Worm (Caenorhabditis elegans) whole organism, L3 larva: ENCODE measurements around the gene sams-4.

ENCODE experiments used
- R02D3.7 ChIP-seq: fragments of 150-350 bp; optimal IDR thresholded peaks from 2 replicates; lab custom pipeline; 2014; ENCODE audit warnings: missing biosample characterization, missing genetic modification characterization
- aly-2 ChIP-seq: fragments of 150-350 bp; optimal IDR thresholded peaks from 2 replicates; lab custom pipeline; 2014; ENCODE audit warnings: missing biosample characterization, missing genetic modification characterization
- ceh-28 ChIP-seq: fragments of 150-350 bp; optimal IDR thresholded peaks from 2 replicates; lab custom pipeline; 2014; ENCODE audit warnings: missing biosample characterization, missing genetic modification reagents, missing genetic modification characterization
- ceh-82 ChIP-seq: fragments of 150-350 bp; optimal IDR thresholded peaks from 2 replicates; lab custom pipeline; 2014; ENCODE audit warnings: missing biosample characterization, missing genetic modification characterization
- daf-12 ChIP-seq: fragments of 150-350 bp; optimal IDR thresholded peaks from 2 replicates; lab custom pipeline; 2014; ENCODE audit warnings: missing biosample characterization, missing genetic modification reagents, missing genetic modification characterization
- egl-5 ChIP-seq: fragments of 150-350 bp; optimal IDR thresholded peaks from 2 replicates; lab custom pipeline; 2017; ENCODE audit warnings: missing biosample characterization, missing genetic modification reagents, missing genetic modification characterization, inconsistent platforms
- elt-1 ChIP-seq: fragments of 150-350 bp; optimal IDR thresholded peaks from 2 replicates; lab custom pipeline; 2014; ENCODE audit warnings: missing biosample characterization, missing genetic modification characterization
- elt-2 ChIP-seq: sonication (generic microtip); optimal IDR thresholded peaks from 2 replicates; lab custom pipeline; 2016; ENCODE audit warnings: missing genetic modification reagents, mild to moderate bottlenecking, missing genetic modification characterization, missing compliant biosample characterization
- elt-3 ChIP-seq, 3 experiments: fragments of 150-350 bp in 1 of 3; sonication (generic microtip) in 2 of 3; optimal IDR thresholded peaks; 2 replicates in 2 of 3; 4 replicates in 1 of 3; lab custom pipeline; 2014 to 2017; ENCODE audit warnings: missing biosample characterization in 3 of 3, missing genetic modification characterization in 3 of 3
- fkh-10 ChIP-seq: sonication (generic microtip); optimal IDR thresholded peaks from 2 replicates; lab custom pipeline; 2017; ENCODE audit warnings: missing biosample characterization, missing genetic modification reagents, missing genetic modification characterization
- fkh-2 ChIP-seq: fragments of 150-350 bp; optimal IDR thresholded peaks from 2 replicates; lab custom pipeline; 2014; ENCODE audit warnings: missing biosample characterization, missing genetic modification reagents, missing genetic modification characterization
- fos-1 ChIP-seq: fragments of 150-350 bp; optimal IDR thresholded peaks from 2 replicates; lab custom pipeline; 2014; ENCODE audit warnings: missing biosample characterization, missing genetic modification characterization
- hmg-11 ChIP-seq: sonication (generic microtip); optimal IDR thresholded peaks from 2 replicates; lab custom pipeline; 2016; ENCODE audit warnings: missing genetic modification characterization, missing compliant biosample characterization
- jun-1 ChIP-seq: fragments of 150-350 bp; optimal IDR thresholded peaks from 2 replicates; lab custom pipeline; 2014; ENCODE audit warnings: missing biosample characterization, missing genetic modification reagents, missing genetic modification characterization
- lin-15B ChIP-seq: fragments of 150-350 bp; optimal IDR thresholded peaks from 2 replicates; lab custom pipeline; 2014; ENCODE audit warnings: missing biosample characterization, missing genetic modification characterization
- lin-39 ChIP-seq: fragments of 150-350 bp; optimal IDR thresholded peaks from 2 replicates; lab custom pipeline; 2018; ENCODE audit warnings: missing biosample characterization, missing genetic modification reagents, missing genetic modification characterization
- mml-1 ChIP-seq: fragments of 150-350 bp; sonication (generic microtip); optimal IDR thresholded peaks from 3 replicates; lab custom pipeline; 2014; ENCODE audit warnings: missing biosample characterization, missing genetic modification characterization
- nfya-1 ChIP-seq: sonication (generic microtip); optimal IDR thresholded peaks from 2 replicates; lab custom pipeline; 2017; ENCODE audit warnings: missing genetic modification characterization, mild to moderate bottlenecking, missing compliant biosample characterization, antibody characterized with exemption, moderate library complexity; ENCODE audit not compliant: insufficient read depth
- nhr-11 ChIP-seq: fragments of 150-350 bp; optimal IDR thresholded peaks from 2 replicates; lab custom pipeline; 2014; ENCODE audit warnings: missing biosample characterization, missing genetic modification characterization
- nhr-12 ChIP-seq: fragments of 150-350 bp; optimal IDR thresholded peaks from 2 replicates; lab custom pipeline; 2014; ENCODE audit warnings: missing biosample characterization, missing genetic modification characterization
- nhr-237 ChIP-seq: fragments of 150-350 bp; optimal IDR thresholded peaks from 2 replicates; lab custom pipeline; 2014; ENCODE audit warnings: missing biosample characterization, missing genetic modification characterization
- nhr-25 ChIP-seq: sonication (generic microtip); optimal IDR thresholded peaks from 2 replicates; lab custom pipeline; 2017; ENCODE audit warnings: missing biosample characterization, missing genetic modification characterization
- nhr-28 ChIP-seq: fragments of 150-350 bp; optimal IDR thresholded peaks from 2 replicates; lab custom pipeline; 2014; ENCODE audit warnings: missing biosample characterization, missing genetic modification characterization
- nhr-67 ChIP-seq: fragments of 150-350 bp; optimal IDR thresholded peaks from 2 replicates; lab custom pipeline; 2014; ENCODE audit warnings: missing biosample characterization, missing genetic modification characterization
- nhr-76 ChIP-seq: fragments of 150-350 bp; sonication (generic microtip); optimal IDR thresholded peaks from 5 replicates; lab custom pipeline; 2014; ENCODE audit warnings: missing biosample characterization, missing genetic modification characterization
- nhr-77 ChIP-seq: fragments of 150-350 bp; optimal IDR thresholded peaks from 2 replicates; lab custom pipeline; 2014; ENCODE audit warnings: missing biosample characterization, missing genetic modification characterization
- pha-4 ChIP-seq: fragments of 150-350 bp; optimal IDR thresholded peaks from 2 replicates; lab custom pipeline; 2014; ENCODE audit warnings: missing biosample characterization, missing genetic modification reagents, missing genetic modification characterization
- pqm-1 ChIP-seq: fragments of 150-350 bp; optimal IDR thresholded peaks from 2 replicates; lab custom pipeline; 2017; ENCODE audit warnings: missing biosample characterization, missing genetic modification characterization, inconsistent platforms
- sea-2 ChIP-seq: fragments of 150-350 bp; sonication (generic microtip); optimal IDR thresholded peaks from 4 replicates; lab custom pipeline; 2014; ENCODE audit warnings: missing biosample characterization, missing genetic modification reagents, missing genetic modification characterization
- skn-1 ChIP-seq: fragments of 150-350 bp; optimal IDR thresholded peaks from 2 replicates; lab custom pipeline; 2014; ENCODE audit warnings: missing biosample characterization, missing genetic modification characterization
- snpc-4 ChIP-seq: fragments of 150-350 bp; optimal IDR thresholded peaks from 2 replicates; lab custom pipeline; 2014; ENCODE audit warnings: missing biosample characterization, missing genetic modification characterization
- tbx-2 ChIP-seq: sonication (generic microtip); optimal IDR thresholded peaks from 2 replicates; lab custom pipeline; 2016; ENCODE audit warnings: mild to moderate bottlenecking, missing genetic modification characterization, missing compliant biosample characterization
- zag-1 ChIP-seq: fragments of 150-350 bp; optimal IDR thresholded peaks from 2 replicates; lab custom pipeline; 2014; ENCODE audit warnings: missing biosample characterization, missing genetic modification characterization
- ztf-11 ChIP-seq: fragments of 150-350 bp; optimal IDR thresholded peaks from 2 replicates; lab custom pipeline; 2014; ENCODE audit warnings: missing biosample characterization, missing genetic modification characterization

sams-4 gene

ce11 chrIV:5817459-5817858 lies 28.7 kb downstream of the sams-4 start (continued):
- TF ChIP-seq nhr-25 (peak; percentile 63), nhr-77 (tag; lab: Kevin White, UChicago) (no peak), aly-2 (tag; lab: Kevin White, UChicago) (no peak), snpc-4 (no peak), nhr-12 (tag; lab: Kevin White, UChicago) (no peak), zag-1 (tag; lab: Kevin White, UChicago) (no peak), nhr-28 (tag; lab: Kevin White, UChicago) (no peak), nhr-76 (no peak), pha-4 (peak; percentile 79), ceh-28 (peak; percentile 56), hmg-11 (tag; lab: Kevin White, UChicago) (peak; percentile 54), mml-1 (tag; lab: Kevin White, UChicago) (no peak)

DNA sequence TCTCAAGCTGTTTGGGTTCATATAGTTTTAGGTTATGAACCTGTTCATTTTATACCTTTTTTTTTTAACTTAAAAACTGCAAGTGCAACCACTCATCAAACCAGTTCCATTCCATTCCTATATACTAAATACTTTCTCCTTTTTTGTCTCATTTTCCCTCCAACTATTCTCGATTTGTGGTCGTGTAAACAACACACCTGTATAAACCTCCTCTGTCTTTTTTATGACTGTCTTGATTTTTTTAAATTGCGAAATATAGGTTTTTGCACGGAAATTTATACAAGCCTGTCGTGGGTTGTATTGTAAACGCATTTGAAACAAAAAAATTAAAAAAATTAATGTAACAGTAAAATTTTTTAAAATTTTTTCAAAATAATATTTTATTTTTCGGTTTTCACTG lies 29.7 kb downstream of the sams-4 start:
- TF ChIP-seq nhr-237 (tag; lab: Kevin White, UChicago): no peak
- no peak for TF ChIP-seq lin-39 (tag; lab: Kevin White, UChicago)
- no peak for TF ChIP-seq fkh-10 (GFP tag; lab: Kevin White, UChicago)
- no peak for TF ChIP-seq ceh-82 (tag; lab: Kevin White, UChicago)
- peak; percentile 16 for TF ChIP-seq pha-4
- no peak for TF ChIP-seq elt-2 (tag; lab: Kevin White, UChicago)

DNA sequence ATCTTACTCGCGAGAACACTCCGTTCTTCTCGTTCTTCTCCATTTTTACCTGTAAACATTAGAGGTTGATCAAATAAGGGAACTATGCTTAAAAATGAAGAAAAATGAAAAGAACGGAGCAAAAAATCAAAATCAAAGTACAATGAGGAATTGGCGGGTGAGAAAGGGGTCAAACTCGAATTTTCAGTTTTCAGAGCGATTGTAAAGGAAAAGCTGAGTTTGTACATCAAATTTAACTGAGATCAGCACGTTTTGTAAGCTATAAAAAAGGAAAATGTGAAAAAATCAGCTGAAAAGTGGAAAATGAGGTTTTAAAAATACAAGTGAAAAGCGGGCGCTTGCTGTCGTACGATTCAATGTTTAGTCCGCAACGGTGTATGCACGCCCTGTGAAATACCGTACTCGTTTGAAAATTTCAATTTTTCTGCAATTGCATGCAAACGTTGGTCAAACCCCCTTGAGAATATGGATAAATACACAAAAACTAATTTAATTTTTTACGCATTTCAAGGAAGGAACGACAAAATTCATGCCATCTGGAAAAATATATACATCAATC lies 32.0 kb downstream of the sams-4 start, which contains the start of gene oops-1:
Gene oops-1 (minus strand): TSS at position 51 of the 559 bp plus-strand sequence.
- no peak for TF ChIP-seq fkh-10 (GFP tag; lab: Kevin White, UChicago)
- TF ChIP-seq hmg-11 (tag; lab: Kevin White, UChicago): no peak
- TF ChIP-seq R02D3.7: no peak
- TF ChIP-seq nhr-25: no peak
- no peak for TF ChIP-seq nhr-11 (tag; lab: Kevin White, UChicago)
- no peak for TF ChIP-seq ztf-11 (tag; lab: Kevin White, UChicago)
- no peak for TF ChIP-seq fos-1 (tag; lab: Kevin White, UChicago)
- TF ChIP-seq elt-1 (tag; lab: Kevin White, UChicago): no peak
- no peak for TF ChIP-seq nhr-67 (tag; lab: Kevin White, UChicago)
- no peak for TF ChIP-seq fkh-2 (tag; lab: Kevin White, UChicago)
- no peak for TF ChIP-seq elt-2 (tag; lab: Kevin White, UChicago)

DNA sequence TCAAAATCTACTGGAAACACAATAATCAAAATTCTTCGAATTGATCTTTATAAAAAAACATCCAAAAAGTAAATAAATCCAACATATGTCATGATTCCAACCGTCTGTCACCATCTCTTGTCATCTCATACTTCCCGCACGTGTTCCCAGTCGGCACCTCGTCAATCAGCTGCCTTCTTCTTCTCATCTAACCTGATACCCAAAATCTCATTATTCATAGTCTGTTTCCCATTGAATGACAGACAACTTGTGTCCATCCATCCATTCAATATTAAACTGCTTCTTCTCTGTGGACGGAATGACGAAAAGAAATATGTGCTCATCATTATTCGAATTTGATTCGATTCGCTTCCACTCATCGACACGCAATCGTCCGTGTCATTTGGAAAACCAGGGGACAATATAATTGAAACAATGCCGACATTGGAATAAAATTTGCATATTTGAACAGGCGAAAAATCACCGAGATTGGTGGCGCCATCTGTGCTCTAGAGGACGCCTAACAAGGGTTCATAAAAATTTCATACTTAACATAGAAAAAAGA lies 35.0 kb downstream of the sams-4 start:
- no peak for TF ChIP-seq R02D3.7
- no peak for TF ChIP-seq jun-1
- TF ChIP-seq fos-1 (tag; lab: Kevin White, UChicago): no peak
- TF ChIP-seq nhr-67 (tag; lab: Kevin White, UChicago): no peak
- no peak for TF ChIP-seq nhr-25
- TF ChIP-seq skn-1 (tag; lab: Kevin White, UChicago): no peak
- TF ChIP-seq ztf-11 (tag; lab: Kevin White, UChicago): no peak
- TF ChIP-seq zag-1 (tag; lab: Kevin White, UChicago): no peak
- TF ChIP-seq nfya-1 (tag; lab: Kevin White, UChicago): no peak
- no peak for TF ChIP-seq lin-15B
- no peak for TF ChIP-seq lin-39 (tag; lab: Kevin White, UChicago)
- no peak for TF ChIP-seq elt-3 (tag; optimal IDR thresholded peaks at IDR 0.05; lab: Kevin White, UChicago)
- no peak for TF ChIP-seq daf-12 (tag; lab: Kevin White, UChicago)

- no peak for TF ChIP-seq pqm-1 (tag; lab: Kevin White, UChicago)
- no peak for TF ChIP-seq egl-5 (tag; lab: Kevin White, UChicago)
- no peak for TF ChIP-seq nhr-76
- no peak for TF ChIP-seq ceh-82 (tag; lab: Kevin White, UChicago)
- TF ChIP-seq tbx-2: no peak
- TF ChIP-seq ztf-11 (tag; lab: Kevin White, UChicago): no peak
- no peak for TF ChIP-seq elt-2 (tag; lab: Kevin White, UChicago)
- no peak for TF ChIP-seq nfya-1 (tag; lab: Kevin White, UChicago)
- TF ChIP-seq aly-2 (tag; lab: Kevin White, UChicago): no peak
- no peak for TF ChIP-seq nhr-12 (tag; lab: Kevin White, UChicago)
- TF ChIP-seq mml-1 (tag; lab: Kevin White, UChicago): no peak
- TF ChIP-seq sea-2 (GFP tag; lab: Kevin White, UChicago): no peak
Observed at ce11 chrIV:5809733-5810132, 36.4 kb downstream of the sams-4 start.
